Fruit fly (Drosophila melanogaster) whole organism, embryonic: ENCODE data around the gene scpr-C.
A peak's percentile ranks its signal among the peaks of the same experiment; 100 is the strongest.

Source experiments
- Adf1 ChIP-seq: fragments of 200-800 bp; sonication (Bioruptor generic); IDR thresholded peaks from 2 replicates; pipeline ENCODE4 v1.3.6; 2022; ENCODE audit warnings: missing biosample characterization, missing genetic modification characterization
- Bteb2 ChIP-seq: fragments of 200-800 bp; sonication (Bioruptor generic); optimal IDR thresholded peaks from 2 replicates; lab custom pipeline; 2016; ENCODE audit warnings: missing biosample characterization, missing genetic modification characterization
- CG10267 ChIP-seq: fragments of 200-800 bp; sonication (Bioruptor generic); optimal IDR thresholded peaks from 2 replicates; lab custom pipeline; 2018; ENCODE audit warnings: missing biosample characterization, mild to moderate bottlenecking, missing genetic modification characterization, moderate library complexity
- CG11085 ChIP-seq: fragments of 200-800 bp; sonication (Bioruptor generic); IDR thresholded peaks from 2 replicates; pipeline ENCODE4 v1.3.6; 2022; ENCODE audit warnings: missing biosample characterization, missing genetic modification characterization
- CG12155 ChIP-seq: fragments of 200-800 bp; sonication (Bioruptor generic); optimal IDR thresholded peaks from 3 replicates; lab custom pipeline; 2016; ENCODE audit warnings: missing biosample characterization, missing genetic modification characterization
- CG12299 ChIP-seq: fragments of 200-800 bp; sonication (Bioruptor generic); optimal IDR thresholded peaks from 2 replicates; lab custom pipeline; 2018; ENCODE audit warnings: missing biosample characterization, mild to moderate bottlenecking, missing genetic modification characterization
- CG14965 ChIP-seq: fragments of 200-800 bp; sonication (Bioruptor generic); optimal IDR thresholded peaks from 2 replicates; lab custom pipeline; 2016; ENCODE audit warnings: missing biosample characterization, missing genetic modification characterization, borderline replicate concordance
- CG1602 ChIP-seq: fragments of 200-800 bp; sonication (Bioruptor generic); optimal IDR thresholded peaks from 3 replicates; lab custom pipeline; 2016; ENCODE audit warnings: missing biosample characterization, missing genetic modification characterization
- CG17568 ChIP-seq: fragments of 200-800 bp; sonication (Bioruptor generic); optimal IDR thresholded peaks from 2 replicates; lab custom pipeline; 2018; ENCODE audit warnings: missing biosample characterization, mild to moderate bottlenecking, missing genetic modification characterization, moderate library complexity
- CG17829 ChIP-seq: fragments of 200-800 bp; optimal IDR thresholded peaks from 2 replicates; lab custom pipeline; 2019; ENCODE audit warnings: missing biosample characterization, mild to moderate bottlenecking, missing genetic modification characterization, moderate library complexity
- CG32532 ChIP-seq: fragments of 200-800 bp; sonication (Bioruptor generic); IDR thresholded peaks from 2 replicates; pipeline ENCODE4 v1.3.6; 2022; ENCODE audit warnings: missing biosample characterization, missing genetic modification characterization
- CG3281 ChIP-seq: fragments of 200-800 bp; sonication (Bioruptor generic); optimal IDR thresholded peaks from 3 replicates; lab custom pipeline; 2017; ENCODE audit warnings: missing biosample characterization, mild to moderate bottlenecking, missing genetic modification characterization
- CG3847 ChIP-seq: fragments of 200-800 bp; sonication (Bioruptor generic); IDR thresholded peaks from 2 replicates; pipeline ENCODE4 v1.3.6; 2022; ENCODE audit warnings: missing biosample characterization, missing genetic modification characterization
- CG6254 ChIP-seq: fragments of 200-800 bp; sonication (Bioruptor generic); optimal IDR thresholded peaks from 3 replicates; lab custom pipeline; 2017; ENCODE audit warnings: mild to moderate bottlenecking, missing biosample characterization, missing genetic modification reagents, missing genetic modification characterization
- CG7928 ChIP-seq: fragments of 200-800 bp; sonication (Bioruptor generic); optimal IDR thresholded peaks from 2 replicates; lab custom pipeline; 2017; ENCODE audit warnings: missing biosample characterization, mild to moderate bottlenecking, missing genetic modification characterization
- CG8388 ChIP-seq: fragments of 200-800 bp; sonication (Bioruptor generic); optimal IDR thresholded peaks from 2 replicates; lab custom pipeline; 2019; ENCODE audit warnings: missing biosample characterization, mild to moderate bottlenecking, missing genetic modification characterization, moderate library complexity
- CG8924 ChIP-seq: fragments of 200-800 bp; optimal IDR thresholded peaks from 3 replicates; lab custom pipeline; 2019; ENCODE audit warnings: missing biosample characterization, mild to moderate bottlenecking, missing genetic modification characterization, moderate library complexity
- CG9215 ChIP-seq: fragments of 200-800 bp; sonication (Bioruptor generic); IDR thresholded peaks from 2 replicates; pipeline ENCODE4 v1.3.6; 2022; ENCODE audit warnings: missing biosample characterization, missing genetic modification characterization
- CG9797 ChIP-seq: fragments of 200-800 bp; sonication (Bioruptor generic); optimal IDR thresholded peaks from 3 replicates; lab custom pipeline; 2018; ENCODE audit warnings: missing biosample characterization, mild to moderate bottlenecking, missing genetic modification characterization
- CG9876 ChIP-seq: fragments of 200-800 bp; sonication (Bioruptor generic); optimal IDR thresholded peaks from 2 replicates; lab custom pipeline; 2016; ENCODE audit warnings: missing biosample characterization, missing genetic modification characterization
- CrebB ChIP-seq: fragments of 200-800 bp; sonication (Bioruptor generic); optimal IDR thresholded peaks from 3 replicates; lab custom pipeline; 2018; ENCODE audit warnings: missing biosample characterization, mild to moderate bottlenecking, missing genetic modification characterization
- D ChIP-seq, 2 experiments: fragments of 200-800 bp in 1 of 2; fragments of >200 bp in 1 of 2; sonication (Bioruptor generic) in 1 of 2; optimal IDR thresholded peaks; 2 replicates in 1 of 2; 3 replicates in 1 of 2; lab custom pipeline; 2017; ENCODE audit warnings: mild to moderate bottlenecking in 1 of 2, missing biosample characterization in 1 of 2, missing genetic modification characterization in 1 of 2, missing genetic modification reagents in 1 of 2
- H2.0 ChIP-seq: fragments of 200-800 bp; sonication (Bioruptor generic); IDR thresholded peaks from 2 replicates; pipeline ENCODE4 v1.3.6; 2022; ENCODE audit warnings: missing biosample characterization, missing genetic modification characterization
- HmgZ ChIP-seq: fragments of 200-800 bp; sonication (Bioruptor generic); optimal IDR thresholded peaks from 2 replicates; lab custom pipeline; 2018; ENCODE audit warnings: missing biosample characterization, mild to moderate bottlenecking, missing genetic modification characterization
- Hmx ChIP-seq: fragments of 200-800 bp; sonication (Bioruptor generic); optimal IDR thresholded peaks from 2 replicates; lab custom pipeline; 2016; ENCODE audit warnings: missing biosample characterization, missing genetic modification characterization
- Hr39 ChIP-seq: fragments of >200 bp; optimal IDR thresholded peaks from 2 replicates; lab custom pipeline; 2017
- Kr ChIP-seq: fragments of 200-800 bp; sonication (Bioruptor generic); optimal IDR thresholded peaks from 2 replicates; lab custom pipeline; 2017; ENCODE audit warnings: missing biosample characterization, mild to moderate bottlenecking, missing genetic modification characterization
- MBD-R2 ChIP-seq: fragments of 200-800 bp; sonication (Bioruptor generic); IDR thresholded peaks from 2 replicates; pipeline ENCODE4 v1.3.6; 2022; ENCODE audit warnings: missing biosample characterization, missing genetic modification characterization
- NFAT ChIP-seq: fragments of 200-800 bp; sonication (Bioruptor generic); IDR thresholded peaks from 2 replicates; pipeline ENCODE4 v1.3.6; 2022; ENCODE audit warnings: missing biosample characterization, missing genetic modification characterization
- Ravus ChIP-seq: fragments of 200-800 bp; sonication (Bioruptor generic); IDR thresholded peaks from 2 replicates; pipeline ENCODE4 v1.3.6; 2022; ENCODE audit warnings: missing biosample characterization, missing genetic modification characterization
- Stat92E ChIP-seq, 3 experiments: fragments of >200 bp in 2 of 3; fragments of 200-800 bp in 1 of 3; sonication (Bioruptor generic) in 1 of 3; optimal IDR thresholded peaks; 2 replicates each; lab custom pipeline; 2017 to 2019; ENCODE audit warnings: missing biosample characterization in 3 of 3, missing genetic modification characterization in 3 of 3, mild to moderate bottlenecking in 1 of 3, moderate library complexity in 1 of 3
- Trl ChIP-seq, 3 experiments: fragments of >200 bp in 2 of 3; fragments of 200-800 bp in 1 of 3; sonication (Bioruptor generic) in 1 of 3; optimal IDR thresholded peaks; 2 replicates in 1 of 3; 3 replicates in 2 of 3; lab custom pipeline; 2016 to 2017; ENCODE audit warnings: missing biosample characterization in 1 of 3, missing genetic modification characterization in 1 of 3
- YL-1 ChIP-seq: fragments of 200-800 bp; sonication (Bioruptor generic); optimal IDR thresholded peaks from 3 replicates; lab custom pipeline; 2017; ENCODE audit warnings: missing biosample characterization, mild to moderate bottlenecking, missing genetic modification characterization
- ab ChIP-seq: fragments of 200-800 bp; sonication (Bioruptor generic); optimal IDR thresholded peaks from 2 replicates; lab custom pipeline; 2016; ENCODE audit warnings: missing biosample characterization, missing genetic modification characterization
- disco-r ChIP-seq: fragments of 200-800 bp; sonication (Bioruptor generic); optimal IDR thresholded peaks from 2 replicates; lab custom pipeline; 2016; ENCODE audit warnings: missing biosample characterization, missing genetic modification characterization
- fd64A ChIP-seq: fragments of 200-800 bp; sonication (Bioruptor generic); optimal IDR thresholded peaks from 3 replicates; lab custom pipeline; 2018; ENCODE audit warnings: missing biosample characterization, mild to moderate bottlenecking, missing genetic modification characterization
- gcm ChIP-seq: fragments of 200-800 bp; sonication (Bioruptor generic); optimal IDR thresholded peaks from 2 replicates; lab custom pipeline; 2019; ENCODE audit warnings: missing biosample characterization, mild to moderate bottlenecking, missing genetic modification characterization, moderate library complexity
- inv ChIP-seq: fragments of 200-800 bp; sonication (Bioruptor generic); IDR thresholded peaks from 2 replicates; pipeline ENCODE4 v1.3.6; 2022; ENCODE audit warnings: missing biosample characterization, missing genetic modification characterization; ENCODE audit not compliant: partially characterized antibody
- ken ChIP-seq: fragments of 200-800 bp; sonication (Bioruptor generic); IDR thresholded peaks from 3 replicates; pipeline ENCODE4 v1.3.6; 2022; ENCODE audit warnings: missing biosample characterization, missing genetic modification characterization
- knrl ChIP-seq: fragments of 200-800 bp; sonication (Bioruptor generic); IDR thresholded peaks from 3 replicates; pipeline ENCODE4 v1.3.6; 2022; ENCODE audit warnings: missing biosample characterization, missing genetic modification characterization; ENCODE audit not compliant: partially characterized antibody
- lbe ChIP-seq: fragments of 200-800 bp; sonication (Bioruptor generic); optimal IDR thresholded peaks from 2 replicates; lab custom pipeline; 2016; ENCODE audit warnings: missing biosample characterization, mild to moderate bottlenecking, missing genetic modification characterization
- nerfin-1 ChIP-seq: fragments of 200-800 bp; sonication (Bioruptor generic); optimal IDR thresholded peaks from 3 replicates; lab custom pipeline; 2019; ENCODE audit warnings: missing biosample characterization, mild to moderate bottlenecking, missing genetic modification characterization, moderate library complexity
- pfk ChIP-seq: fragments of 200-800 bp; sonication (Bioruptor generic); optimal IDR thresholded peaks from 2 replicates; lab custom pipeline; 2018; ENCODE audit warnings: missing biosample characterization, mild to moderate bottlenecking, missing genetic modification characterization, moderate library complexity
- phol ChIP-seq: fragments of 200-800 bp; sonication (Bioruptor generic); optimal IDR thresholded peaks from 3 replicates; lab custom pipeline; 2018; ENCODE audit warnings: missing biosample characterization, mild to moderate bottlenecking, missing genetic modification characterization, moderate library complexity
- pzg ChIP-seq: fragments of 200-800 bp; sonication (Bioruptor generic); optimal IDR thresholded peaks from 3 replicates; lab custom pipeline; 2018; ENCODE audit warnings: missing biosample characterization, mild to moderate bottlenecking, missing genetic modification characterization, moderate library complexity
- toy ChIP-seq: fragments of 200-800 bp; sonication (Bioruptor generic); IDR thresholded peaks from 2 replicates; pipeline ENCODE4 v1.3.6; 2022; ENCODE audit warnings: missing biosample characterization, missing genetic modification characterization
- tx ChIP-seq: fragments of 200-800 bp; sonication (Bioruptor generic); optimal IDR thresholded peaks from 2 replicates; lab custom pipeline; 2016; ENCODE audit warnings: missing biosample characterization, missing genetic modification characterization
- unpg ChIP-seq: fragments of 200-800 bp; sonication (Bioruptor generic); optimal IDR thresholded peaks from 3 replicates; lab custom pipeline; 2018; ENCODE audit warnings: missing biosample characterization, mild to moderate bottlenecking, missing genetic modification characterization, moderate library complexity
- zen ChIP-seq: fragments of 200-800 bp; sonication (Bioruptor generic); optimal IDR thresholded peaks from 3 replicates; lab custom pipeline; 2018; ENCODE audit warnings: missing biosample characterization, mild to moderate bottlenecking, missing genetic modification characterization, moderate library complexity
- zfh1 ChIP-seq: fragments of 200-800 bp; sonication (Bioruptor generic); IDR thresholded peaks from 3 replicates; pipeline ENCODE4 v1.3.6; 2022; ENCODE audit warnings: missing biosample characterization, missing genetic modification characterization

Gene scpr-C

dm6 chr3R:11234918-11235371 is 9.6 kb downstream of the scpr-C start, which contains the start of the genes Arfip and CG17721 (continued):
- TF ChIP-seq CG9797 (GFP tag; lab: Kevin White, UChicago) (peak; percentile 92), Ravus (no peak), CG12155 (GFP tag; lab: Kevin White, UChicago) (no peak), gcm (GFP tag; lab: Kevin White, UChicago) (no peak), CrebB (no peak), CG6254 (GFP tag; lab: Kevin White, UChicago) (no peak), unpg (GFP tag; lab: Kevin White, UChicago) (no peak), CG3281 (GFP tag; lab: Kevin White, UChicago) (no peak), fd64A (no peak), zen (tag; lab: Kevin White, UChicago) (no peak), YL-1 (peak; percentile 55), tx (GFP tag; lab: Kevin White, UChicago) (no peak), HmgZ (tag; lab: Kevin White, UChicago) (peak; percentile 35), Trl (optimal IDR thresholded peaks at IDR 0.05; lab: Kevin White, UChicago) (no peak), Trl (GFP tag; optimal IDR thresholded peaks at IDR 0.05; lab: Kevin White, UChicago) (no peak), CG1602 (GFP tag; lab: Kevin White, UChicago) (no peak), Stat92E (GFP tag; optimal IDR thresholded peaks at IDR 0.05; lab: Kevin White, UChicago) (no peak), CG8924 (no peak), knrl (GFP tag; lab: Robert Waterston, UW) (peak; percentile 33; the same call in 1 of the 3 replicates), Bteb2 (GFP tag; lab: Kevin White, UChicago) (no peak), zfh1 (GFP tag; lab: Robert Waterston, UW) (no peak), CG10267 (tag; lab: Kevin White, UChicago) (peak; percentile 16), CG11085 (no peak), CG7928 (GFP tag; lab: Kevin White, UChicago) (no peak), CG17829 (tag; lab: Kevin White, UChicago) (peak; percentile 49), H2.0 (GFP tag; lab: Robert Waterston, UW) (no peak), Kr (no peak), CG8388 (GFP tag; lab: Kevin White, UChicago) (peak; percentile 54), disco-r (GFP tag; lab: Kevin White, UChicago) (no peak), D (optimal IDR thresholded peaks at IDR 0.05; lab: Kevin White, UChicago) (peak; percentile 51), D (GFP tag; optimal IDR thresholded peaks at IDR 0.05; lab: Kevin White, UChicago) (no peak), CG9876 (GFP tag; lab: Kevin White, UChicago) (no peak), CG12299 (tag; lab: Kevin White, UChicago) (peak; percentile 26), Hr39 (no peak), Adf1 (GFP tag; lab: Robert Waterston, UW) (no peak), phol (peak; percentile 7), NFAT (GFP tag; lab: Robert Waterston, UW) (no peak), toy (GFP tag; lab: Robert Waterston, UW) (no peak), MBD-R2 (GFP tag; lab: Robert Waterston, UW) (peak; percentile 89), inv (no peak), ken (GFP tag; lab: Robert Waterston, UW) (no peak), CG14965 (GFP tag; lab: Kevin White, UChicago) (no peak), Hmx (GFP tag; lab: Kevin White, UChicago) (no peak), CG9215 (GFP tag; lab: Robert Waterston, UW) (no peak), pzg (peak; percentile 89), CG3847 (GFP tag; lab: Robert Waterston, UW) (0 out of 2 replicates have a peak, but pooled peaks have one; percentile 23), pfk (peak; percentile 96), CG32532 (GFP tag; lab: Robert Waterston, UW) (no peak), ab (GFP tag; lab: Kevin White, UChicago) (no peak), CG17568 (GFP tag; lab: Kevin White, UChicago) (no peak), lbe (GFP tag; lab: Kevin White, UChicago) (no peak), nerfin-1 (tag; lab: Kevin White, UChicago) (peak; percentile 9)
